Worm (Caenorhabditis elegans) whole organism, L2 larva: ENCODE data around the gene F20G2.1.

ENCODE experiments used
- C34F6.9 ChIP-seq: fragments of 150-350 bp; optimal IDR thresholded peaks from 2 replicates; lab custom pipeline; 2014; ENCODE audit warnings: missing biosample characterization, missing genetic modification characterization
- F13H6.1 ChIP-seq: sonication (generic microtip); optimal IDR thresholded peaks from 2 replicates; lab custom pipeline; 2016; ENCODE audit warnings: missing genetic modification characterization, missing compliant biosample characterization
- R02D3.7 ChIP-seq: fragments of 150-350 bp; optimal IDR thresholded peaks from 2 replicates; lab custom pipeline; 2014; ENCODE audit warnings: missing biosample characterization, missing genetic modification characterization
- Y55F3AM.14 ChIP-seq: fragments of 200-800 bp; sonication (Bioruptor generic); optimal IDR thresholded peaks from 2 replicates; lab custom pipeline; 2018; ENCODE audit warnings: mild to moderate bottlenecking, missing genetic modification characterization, missing compliant biosample characterization
- alr-1 ChIP-seq: fragments of 150-350 bp; optimal IDR thresholded peaks from 2 replicates; lab custom pipeline; 2014; ENCODE audit warnings: missing biosample characterization, missing genetic modification characterization
- ama-1 ChIP-seq: fragments of 150-350 bp; optimal IDR thresholded peaks from 2 replicates; lab custom pipeline; 2018; ENCODE audit warnings: inconsistent platforms
- blmp-1 ChIP-seq: sonication (generic microtip); optimal IDR thresholded peaks from 2 replicates; lab custom pipeline; 2017; ENCODE audit warnings: missing genetic modification characterization, mild to moderate bottlenecking, missing compliant biosample characterization, antibody characterized with exemption, moderate library complexity; ENCODE audit not compliant: insufficient read depth
- ceh-16 ChIP-seq: fragments of 150-350 bp; optimal IDR thresholded peaks from 2 replicates; lab custom pipeline; 2014; ENCODE audit warnings: missing biosample characterization, missing genetic modification characterization
- crh-2 ChIP-seq: sonication (generic microtip); optimal IDR thresholded peaks from 2 replicates; lab custom pipeline; 2017; ENCODE audit warnings: missing biosample characterization, missing genetic modification characterization
- dmd-4 ChIP-seq: sonication (generic microtip); optimal IDR thresholded peaks from 2 replicates; lab custom pipeline; 2017; ENCODE audit warnings: missing biosample characterization, missing genetic modification characterization
- egl-27 ChIP-seq: sonication (generic microtip); optimal IDR thresholded peaks from 3 replicates; lab custom pipeline; 2017; ENCODE audit warnings: missing biosample characterization, missing genetic modification reagents, missing genetic modification characterization
- elt-1 ChIP-seq: fragments of 150-350 bp; optimal IDR thresholded peaks from 2 replicates; lab custom pipeline; 2014; ENCODE audit warnings: missing biosample characterization, missing genetic modification characterization
- elt-3 ChIP-seq: sonication (generic microtip); optimal IDR thresholded peaks from 2 replicates; lab custom pipeline; 2017; ENCODE audit warnings: missing biosample characterization, missing genetic modification characterization
- fos-1 ChIP-seq: fragments of 150-350 bp; optimal IDR thresholded peaks from 2 replicates; lab custom pipeline; 2014; ENCODE audit warnings: missing biosample characterization, missing genetic modification characterization
- gmeb-1 ChIP-seq: fragments of 150-350 bp; optimal IDR thresholded peaks from 2 replicates; lab custom pipeline; 2014; ENCODE audit warnings: missing biosample characterization, missing genetic modification characterization
- lin-11 ChIP-seq: fragments of 150-350 bp; sonication (generic microtip); optimal IDR thresholded peaks from 2 replicates; lab custom pipeline; 2014; ENCODE audit warnings: missing biosample characterization, missing genetic modification characterization, inconsistent platforms, mixed read lengths
- lin-13 ChIP-seq: fragments of 150-350 bp; optimal IDR thresholded peaks from 2 replicates; lab custom pipeline; 2014; ENCODE audit warnings: missing biosample characterization, missing genetic modification reagents, missing genetic modification characterization
- lin-39 ChIP-seq: fragments of 150-350 bp; optimal IDR thresholded peaks from 2 replicates; lab custom pipeline; 2014; ENCODE audit warnings: missing biosample characterization, missing genetic modification reagents, missing genetic modification characterization
- lsy-2 ChIP-seq, 2 experiments: fragments of 150-350 bp in 1 of 2; sonication (generic microtip) in 1 of 2; optimal IDR thresholded peaks; 2 replicates each; lab custom pipeline; 2014 to 2017; ENCODE audit warnings: missing biosample characterization in 2 of 2, missing genetic modification characterization in 2 of 2
- mab-5 ChIP-seq: fragments of 150-350 bp; optimal IDR thresholded peaks from 2 replicates; lab custom pipeline; 2014; ENCODE audit warnings: missing biosample characterization, missing genetic modification characterization
- mdl-1 ChIP-seq, 2 experiments: fragments of 150-350 bp in 1 of 2; sonication (generic microtip) in 1 of 2; optimal IDR thresholded peaks; 2 replicates each; lab custom pipeline; 2017; ENCODE audit warnings: missing biosample characterization in 2 of 2, missing genetic modification characterization in 2 of 2
- nhr-10 ChIP-seq: sonication (generic microtip); optimal IDR thresholded peaks from 2 replicates; lab custom pipeline; 2017; ENCODE audit warnings: missing biosample characterization, missing genetic modification characterization
- nhr-11 ChIP-seq: fragments of 150-350 bp; optimal IDR thresholded peaks from 2 replicates; lab custom pipeline; 2014; ENCODE audit warnings: missing biosample characterization, missing genetic modification characterization
- nhr-12 ChIP-seq: fragments of 150-350 bp; optimal IDR thresholded peaks from 2 replicates; lab custom pipeline; 2014; ENCODE audit warnings: missing biosample characterization, missing genetic modification characterization
- nhr-129 ChIP-seq: fragments of 150-350 bp; optimal IDR thresholded peaks from 2 replicates; lab custom pipeline; 2014; ENCODE audit warnings: missing biosample characterization, missing genetic modification characterization
- nhr-21 ChIP-seq: fragments of 150-350 bp; optimal IDR thresholded peaks from 2 replicates; lab custom pipeline; 2014; ENCODE audit warnings: missing biosample characterization, missing genetic modification characterization
- nhr-23 ChIP-seq: fragments of 150-350 bp; optimal IDR thresholded peaks from 2 replicates; lab custom pipeline; 2014; ENCODE audit warnings: missing biosample characterization, missing genetic modification reagents, missing genetic modification characterization
- nhr-237 ChIP-seq: fragments of 150-350 bp; optimal IDR thresholded peaks from 2 replicates; lab custom pipeline; 2014; ENCODE audit warnings: missing biosample characterization, missing genetic modification characterization
- nhr-25 ChIP-seq: fragments of 150-350 bp; sonication (generic microtip); optimal IDR thresholded peaks from 3 replicates; lab custom pipeline; 2014; ENCODE audit warnings: missing biosample characterization, missing genetic modification characterization
- nhr-77 ChIP-seq: fragments of 150-350 bp; optimal IDR thresholded peaks from 2 replicates; lab custom pipeline; 2014; ENCODE audit warnings: missing biosample characterization, missing genetic modification characterization
- sem-4 ChIP-seq: fragments of 150-350 bp; optimal IDR thresholded peaks from 2 replicates; lab custom pipeline; 2014; ENCODE audit warnings: missing biosample characterization, missing genetic modification reagents, missing genetic modification characterization
- skn-1 ChIP-seq: sonication (generic microtip); optimal IDR thresholded peaks from 2 replicates; lab custom pipeline; 2017; ENCODE audit warnings: missing biosample characterization, missing genetic modification characterization
- sma-3 ChIP-seq: sonication (generic microtip); optimal IDR thresholded peaks from 2 replicates; lab custom pipeline; 2016; ENCODE audit warnings: missing genetic modification reagents, missing genetic modification characterization, missing compliant biosample characterization
- sma-9 ChIP-seq, 2 experiments: fragments of 150-350 bp in 1 of 2; sonication (generic microtip) in 1 of 2; optimal IDR thresholded peaks; 2 replicates each; lab custom pipeline; 2014 to 2016; ENCODE audit warnings: missing genetic modification characterization in 2 of 2, mild to moderate bottlenecking in 1 of 2, missing biosample characterization in 1 of 2, missing compliant biosample characterization in 1 of 2, missing genetic modification reagents in 1 of 2, moderate library complexity in 1 of 2
- snpc-4 ChIP-seq: fragments of 150-350 bp; optimal IDR thresholded peaks from 2 replicates; lab custom pipeline; 2014; ENCODE audit warnings: missing biosample characterization, missing genetic modification characterization
- unc-39 ChIP-seq: fragments of 150-350 bp; optimal IDR thresholded peaks from 2 replicates; lab custom pipeline; 2014; ENCODE audit warnings: missing biosample characterization, missing genetic modification characterization
- unc-55 ChIP-seq: fragments of 150-350 bp; sonication (generic microtip); optimal IDR thresholded peaks from 3 replicates; lab custom pipeline; 2014; ENCODE audit warnings: missing biosample characterization, missing genetic modification reagents, missing genetic modification characterization
- unc-62 ChIP-seq: fragments of 150-350 bp; optimal IDR thresholded peaks from 2 replicates; lab custom pipeline; 2014; ENCODE audit warnings: missing biosample characterization, missing genetic modification reagents, missing genetic modification characterization
- zag-1 ChIP-seq: fragments of 150-350 bp; optimal IDR thresholded peaks from 2 replicates; lab custom pipeline; 2014; ENCODE audit warnings: missing biosample characterization, missing genetic modification characterization
- ztf-1 ChIP-seq: fragments of 200-800 bp; sonication (Bioruptor generic); conservative IDR thresholded peaks from 2 replicates; pipeline ENCODE4 v1.3.6; 2022; ENCODE audit warnings: missing genetic modification characterization, missing compliant biosample characterization
- ztf-4 ChIP-seq: fragments of 150-350 bp; optimal IDR thresholded peaks from 2 replicates; lab custom pipeline; 2014; ENCODE audit warnings: missing biosample characterization, missing genetic modification characterization

F20G2.1 gene

ce11 chrV:13790117-13790516 is 36.7 kb upstream of the F20G2.1 start:
- TF ChIP-seq ztf-4 (tag; lab: Kevin White, UChicago) = no peak
- TF ChIP-seq nhr-11 (tag; lab: Kevin White, UChicago) = no peak
- no peak for TF ChIP-seq alr-1 (tag; lab: Kevin White, UChicago)
- TF ChIP-seq dmd-4 (tag; lab: Kevin White, UChicago) = no peak
- no peak for TF ChIP-seq elt-3 (tag; lab: Kevin White, UChicago)
- no peak for TF ChIP-seq snpc-4 (tag; lab: Kevin White, UChicago)
- no peak for TF ChIP-seq crh-2 (tag; lab: Kevin White, UChicago)
- no peak for TF ChIP-seq nhr-237 (tag; lab: Kevin White, UChicago)
- TF ChIP-seq mdl-1 (tag; optimal IDR thresholded peaks at IDR 0.05; lab: Kevin White, UChicago) = no peak
- TF ChIP-seq nhr-77 (tag; lab: Kevin White, UChicago) = no peak
- TF ChIP-seq lin-39 (tag; lab: Kevin White, UChicago) = no peak
- no peak for TF ChIP-seq nhr-12
- TF ChIP-seq R02D3.7 (tag; lab: Kevin White, UChicago) = no peak
- no peak for TF ChIP-seq unc-39 (tag; lab: Kevin White, UChicago)
- no peak for TF ChIP-seq gmeb-1 (tag; lab: Kevin White, UChicago)
- no peak for TF ChIP-seq lsy-2 (tag; optimal IDR thresholded peaks at IDR 0.05; lab: Kevin White, UChicago)
- TF ChIP-seq fos-1 (tag; lab: Kevin White, UChicago) = no peak
- no peak for TF ChIP-seq nhr-10 (tag; lab: Kevin White, UChicago)

DNA sequence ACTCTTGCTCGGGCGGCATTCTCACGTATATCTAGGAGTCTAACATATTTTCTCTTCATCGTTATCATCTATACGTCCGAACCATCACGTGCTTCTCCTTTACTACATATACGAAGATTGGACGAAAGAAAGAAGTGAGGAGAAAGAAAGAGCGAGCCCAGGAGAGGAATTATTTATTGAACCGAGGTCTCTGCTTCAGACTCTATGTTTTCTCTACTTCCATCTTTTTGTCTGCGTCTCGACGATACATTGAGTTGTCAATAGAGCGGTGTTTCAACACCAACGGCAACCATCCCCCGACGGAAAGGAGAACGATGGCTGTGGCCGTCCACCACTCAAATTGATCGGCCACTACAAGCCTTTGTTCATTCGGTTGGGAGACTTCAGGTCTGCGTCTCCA is 36.0 kb upstream of the F20G2.1 start:
- TF ChIP-seq nhr-11 (tag; lab: Kevin White, UChicago) (no peak), nhr-12 (no peak), sem-4 (tag; lab: Kevin White, UChicago) (peak; percentile 56), lsy-2 (tag; optimal IDR thresholded peaks at IDR 0.05; lab: Kevin White, UChicago) (peak; percentile 44 to 87), nhr-129 (tag; lab: Kevin White, UChicago) (peak; percentile 97), R02D3.7 (tag; lab: Kevin White, UChicago) (no peak), zag-1 (peak; percentile 72), F13H6.1 (tag; lab: Kevin White, UChicago) (peak; percentile 93), elt-3 (tag; lab: Kevin White, UChicago) (no peak), ama-1 (peak; percentile 67), mab-5 (tag; lab: Kevin White, UChicago) (peak; percentile 70), unc-62 (no peak), snpc-4 (tag; lab: Kevin White, UChicago) (peak; percentile 81), crh-2 (tag; lab: Kevin White, UChicago) (peak; percentile 87), skn-1 (peak; percentile 69), nhr-25 (tag; lab: Kevin White, UChicago) (peak; percentile 74), ztf-1 (no peak), C34F6.9 (tag; lab: Kevin White, UChicago) (peak; percentile 92), ceh-16 (peak; percentile 23), Y55F3AM.14 (GFP tag; lab: Kevin White, UChicago) (peak; percentile 49), egl-27 (peak; percentile 61), fos-1 (tag; lab: Kevin White, UChicago) (peak; percentile 88), sma-9 (GFP tag; optimal IDR thresholded peaks at IDR 0.05; lab: Kevin White, UChicago) (peak; percentile 88), sma-9 (tag; optimal IDR thresholded peaks at IDR 0.05; lab: Kevin White, UChicago) (no peak), lin-11 (tag; lab: Kevin White, UChicago) (peak; percentile 78), alr-1 (tag; lab: Kevin White, UChicago) (peak; percentile 70), lin-13 (peak; percentile 90), nhr-23 (tag; lab: Kevin White, UChicago) (no peak), mdl-1 (tag; optimal IDR thresholded peaks at IDR 0.05; lab: Kevin White, UChicago) (peak; percentile 71 to 80), nhr-21 (tag; lab: Kevin White, UChicago) (peak; percentile 74), blmp-1 (tag; lab: Kevin White, UChicago) (peak; percentile 41), elt-1 (tag; lab: Kevin White, UChicago) (no peak), unc-55 (GFP tag; lab: Kevin White, UChicago) (peak; percentile 96), sma-3 (GFP tag; lab: Kevin White, UChicago) (peak; percentile 58), gmeb-1 (tag; lab: Kevin White, UChicago) (peak; percentile 68), ztf-4 (tag; lab: Kevin White, UChicago) (peak; percentile 88)
